Fruit fly (Drosophila melanogaster) whole organism, embryonic: ENCODE measurements around the gene Cpr64Ad.

Experiments used
- Awh ChIP-seq: fragments of 200-800 bp; sonication (Bioruptor generic); IDR thresholded peaks from 2 replicates; pipeline ENCODE4, ENCODE4 v1.3.6; 2022; ENCODE audit warnings: missing biosample characterization, missing genetic modification characterization
- BtbVII ChIP-seq: fragments of 200-800 bp; sonication (Bioruptor generic); optimal IDR thresholded peaks from 3 replicates; lab custom pipeline; 2017; ENCODE audit warnings: missing biosample characterization, mild to moderate bottlenecking, missing genetic modification characterization
- CG10147 ChIP-seq: fragments of 200-800 bp; sonication (Bioruptor generic); optimal IDR thresholded peaks from 2 replicates; lab custom pipeline; 2019; ENCODE audit warnings: missing biosample characterization, mild to moderate bottlenecking, missing genetic modification characterization, moderate library complexity
- CG10543 ChIP-seq: fragments of 200-800 bp; sonication (Bioruptor generic); optimal IDR thresholded peaks from 3 replicates; lab custom pipeline; 2017; ENCODE audit warnings: missing biosample characterization, mild to moderate bottlenecking, missing genetic modification characterization, moderate library complexity
- CG12219 ChIP-seq: fragments of 200-800 bp; sonication (Bioruptor generic); optimal IDR thresholded peaks from 3 replicates; lab custom pipeline; 2018; ENCODE audit warnings: missing biosample characterization, mild to moderate bottlenecking, missing genetic modification characterization
- CG15269 ChIP-seq: fragments of 200-800 bp; sonication (Bioruptor generic); optimal IDR thresholded peaks from 2 replicates; lab custom pipeline; 2018; ENCODE audit warnings: missing biosample characterization, mild to moderate bottlenecking, missing genetic modification characterization, moderate library complexity
- CG1529 ChIP-seq: fragments of 200-800 bp; sonication (Bioruptor generic); optimal IDR thresholded peaks from 3 replicates; lab custom pipeline; 2018; ENCODE audit warnings: missing biosample characterization, missing genetic modification characterization
- CG15601 ChIP-seq: fragments of 200-800 bp; sonication (Bioruptor generic); optimal IDR thresholded peaks from 3 replicates; lab custom pipeline; 2019; ENCODE audit warnings: missing biosample characterization, mild to moderate bottlenecking, missing genetic modification characterization, moderate library complexity
- CG17385 ChIP-seq: fragments of 200-800 bp; sonication (Bioruptor generic); optimal IDR thresholded peaks from 3 replicates; lab custom pipeline; 2018; ENCODE audit warnings: missing biosample characterization, mild to moderate bottlenecking, missing genetic modification characterization
- CG18011 ChIP-seq: fragments of 200-800 bp; sonication (Bioruptor generic); optimal IDR thresholded peaks from 2 replicates; lab custom pipeline; 2017; ENCODE audit warnings: missing biosample characterization, missing genetic modification characterization, mild to moderate bottlenecking, moderate library complexity, missing genotype
- CG2116 ChIP-seq: fragments of 200-800 bp; sonication (Bioruptor generic); optimal IDR thresholded peaks from 3 replicates; lab custom pipeline; 2018; ENCODE audit warnings: missing biosample characterization, mild to moderate bottlenecking, missing genetic modification characterization
- CG2678 ChIP-seq: fragments of 200-800 bp; sonication (Bioruptor generic); optimal IDR thresholded peaks from 3 replicates; lab custom pipeline; 2019; ENCODE audit warnings: missing biosample characterization, mild to moderate bottlenecking, missing genetic modification characterization, moderate library complexity
- CG42726 ChIP-seq: fragments of 200-800 bp; sonication (Bioruptor generic); IDR thresholded peaks from 2 replicates; pipeline ENCODE4 v1.3.6; 2022; ENCODE audit warnings: missing biosample characterization, missing genetic modification characterization; ENCODE audit not compliant: partially characterized antibody
- CG4282 ChIP-seq: fragments of 200-800 bp; sonication (Bioruptor generic); optimal IDR thresholded peaks from 2 replicates; lab custom pipeline; 2016; ENCODE audit warnings: missing biosample characterization, missing genetic modification characterization
- CG43689 ChIP-seq: fragments of 200-800 bp; sonication (Bioruptor generic); IDR thresholded peaks from 2 replicates; pipeline ENCODE4 v1.3.6; 2022; ENCODE audit warnings: missing biosample characterization, missing genetic modification characterization
- CG4820 ChIP-seq: fragments of 200-800 bp; sonication (Bioruptor generic); optimal IDR thresholded peaks from 3 replicates; lab custom pipeline; 2016; ENCODE audit warnings: missing biosample characterization, missing genetic modification characterization
- CG6765 ChIP-seq: fragments of 200-800 bp; sonication (Bioruptor generic); optimal IDR thresholded peaks from 3 replicates; lab custom pipeline; 2017; ENCODE audit warnings: missing biosample characterization, mild to moderate bottlenecking, missing genetic modification characterization
- CG8089 ChIP-seq: fragments of 200-800 bp; sonication (Bioruptor generic); optimal IDR thresholded peaks from 3 replicates; lab custom pipeline; 2016; ENCODE audit warnings: missing biosample characterization, missing genetic modification characterization
- CG9215 ChIP-seq: fragments of 200-800 bp; sonication (Bioruptor generic); IDR thresholded peaks from 2 replicates; pipeline ENCODE4 v1.3.6; 2022; ENCODE audit warnings: missing biosample characterization, missing genetic modification characterization
- CG9727 ChIP-seq: fragments of 200-800 bp; sonication (Bioruptor generic); optimal IDR thresholded peaks from 3 replicates; lab custom pipeline; 2017; ENCODE audit warnings: missing biosample characterization, mild to moderate bottlenecking, missing genetic modification characterization
- CTCF ChIP-seq: fragments of 200-800 bp; sonication (Bioruptor generic); optimal IDR thresholded peaks from 2 replicates; lab custom pipeline; 2017; ENCODE audit warnings: missing biosample characterization, mild to moderate bottlenecking, missing genetic modification characterization, moderate library complexity
- E2f1 ChIP-seq: fragments of 200-800 bp; sonication (Bioruptor generic); IDR thresholded peaks from 2 replicates; pipeline ENCODE4 v1.3.6; 2022; ENCODE audit warnings: missing biosample characterization, missing genetic modification characterization
- Eip74EF ChIP-seq, 2 experiments: fragments of 200-800 bp in 1 of 2; fragments of >200 bp in 1 of 2; sonication (Bioruptor generic) in 1 of 2; optimal IDR thresholded peaks; 2 replicates each; lab custom pipeline; 2017 to 2019; ENCODE audit warnings: missing biosample characterization in 2 of 2, missing genetic modification characterization in 2 of 2, mild to moderate bottlenecking in 1 of 2, moderate library complexity in 1 of 2
- Ets97D ChIP-seq: fragments of 200-800 bp; sonication (Bioruptor generic); optimal IDR thresholded peaks from 3 replicates; lab custom pipeline; 2016; ENCODE audit warnings: missing biosample characterization, missing genetic modification characterization
- Fer1 ChIP-seq: fragments of 200-800 bp; sonication (Bioruptor generic); optimal IDR thresholded peaks from 2 replicates; lab custom pipeline; 2017; ENCODE audit warnings: missing biosample characterization, mild to moderate bottlenecking, missing genetic modification characterization
- Hand ChIP-seq: fragments of 200-800 bp; sonication (Bioruptor generic); optimal IDR thresholded peaks from 2 replicates; lab custom pipeline; 2017; ENCODE audit warnings: mild to moderate bottlenecking, missing biosample characterization, missing genetic modification reagents, missing genetic modification characterization
- Kr ChIP-seq: fragments of 200-800 bp; sonication (Bioruptor generic); optimal IDR thresholded peaks from 2 replicates; lab custom pipeline; 2017; ENCODE audit warnings: missing biosample characterization, mild to moderate bottlenecking, missing genetic modification characterization
- Myb ChIP-seq: fragments of 200-800 bp; sonication (Bioruptor generic); optimal IDR thresholded peaks from 2 replicates; lab custom pipeline; 2016; ENCODE audit warnings: missing biosample characterization, missing genetic modification characterization
- Nf-YA ChIP-seq: fragments of 200-800 bp; sonication (Bioruptor generic); IDR thresholded peaks from 2 replicates; pipeline ENCODE4 v1.3.6; 2022; ENCODE audit warnings: missing biosample characterization, missing genetic modification characterization
- Poxn ChIP-seq: fragments of 200-800 bp; sonication (Bioruptor generic); IDR thresholded peaks from 2 replicates; pipeline ENCODE4 v1.3.6; 2022; ENCODE audit warnings: missing biosample characterization, missing genetic modification characterization
- Stat92E ChIP-seq, 3 experiments: fragments of >200 bp in 2 of 3; fragments of 200-800 bp in 1 of 3; sonication (Bioruptor generic) in 1 of 3; optimal IDR thresholded peaks; 2 replicates each; lab custom pipeline; 2017 to 2019; ENCODE audit warnings: missing biosample characterization in 3 of 3, missing genetic modification characterization in 3 of 3, mild to moderate bottlenecking in 1 of 3, moderate library complexity in 1 of 3
- Taf1 ChIP-seq: fragments of 200-800 bp; sonication (Bioruptor generic); IDR thresholded peaks from 2 replicates; pipeline ENCODE4 v1.3.6; 2022; ENCODE audit warnings: missing biosample characterization, missing genetic modification characterization
- al ChIP-seq: fragments of 200-800 bp; sonication (Bioruptor generic); IDR thresholded peaks from 2 replicates; pipeline ENCODE4 v1.3.6; 2022; ENCODE audit warnings: missing biosample characterization, missing genetic modification characterization
- aop ChIP-seq: fragments of 200-800 bp; sonication (Bioruptor generic); IDR thresholded peaks from 2 replicates; pipeline ENCODE4 v1.3.6; 2022; ENCODE audit warnings: missing biosample characterization, missing genetic modification characterization
- bcd ChIP-seq: fragments of 200-800 bp; sonication (Bioruptor generic); optimal IDR thresholded peaks from 2 replicates; lab custom pipeline; 2017; ENCODE audit warnings: missing biosample characterization, mild to moderate bottlenecking, missing genetic modification characterization
- en ChIP-seq: fragments of 200-800 bp; sonication (Bioruptor generic); optimal IDR thresholded peaks from 2 replicates; lab custom pipeline; 2016; ENCODE audit warnings: missing biosample characterization, missing genetic modification characterization
- gfzf ChIP-seq: fragments of 200-800 bp; sonication (Bioruptor generic); optimal IDR thresholded peaks from 2 replicates; lab custom pipeline; 2016; ENCODE audit warnings: missing biosample characterization, mild to moderate bottlenecking, missing genetic modification characterization, moderate library complexity
- hb ChIP-seq: fragments of 200-800 bp; sonication (Bioruptor generic); IDR thresholded peaks from 3 replicates; pipeline ENCODE4 v1.3.6; 2022; ENCODE audit warnings: missing biosample characterization, missing genetic modification characterization; ENCODE audit not compliant: partially characterized antibody
- hbn ChIP-seq: fragments of 200-800 bp; sonication (Bioruptor generic); IDR thresholded peaks from 2 replicates; pipeline ENCODE4 v1.3.6; 2022; ENCODE audit warnings: missing biosample characterization, missing genetic modification characterization; ENCODE audit not compliant: partially characterized antibody
- jigr1 ChIP-seq: fragments of 200-800 bp; sonication (Bioruptor generic); IDR thresholded peaks from 3 replicates; pipeline ENCODE4 v1.3.6; 2022; ENCODE audit warnings: missing biosample characterization, missing genetic modification characterization
- ken ChIP-seq: fragments of 200-800 bp; sonication (Bioruptor generic); IDR thresholded peaks from 3 replicates; pipeline ENCODE4 v1.3.6; 2022; ENCODE audit warnings: missing biosample characterization, missing genetic modification characterization
- lab ChIP-seq: fragments of 200-800 bp; sonication (Bioruptor generic); optimal IDR thresholded peaks from 3 replicates; lab custom pipeline; 2017; ENCODE audit warnings: missing biosample characterization, missing genetic modification characterization, mild to moderate bottlenecking, moderate library complexity, missing genetic modification reagents
- pb ChIP-seq: fragments of 200-800 bp; sonication (Bioruptor generic); optimal IDR thresholded peaks from 3 replicates; lab custom pipeline; 2016; ENCODE audit warnings: missing biosample characterization, missing genetic modification characterization
- phol ChIP-seq: fragments of 200-800 bp; sonication (Bioruptor generic); optimal IDR thresholded peaks from 3 replicates; lab custom pipeline; 2018; ENCODE audit warnings: missing biosample characterization, mild to moderate bottlenecking, missing genetic modification characterization, moderate library complexity
- pnt ChIP-seq: fragments of 200-800 bp; sonication (Bioruptor generic); optimal IDR thresholded peaks from 3 replicates; lab custom pipeline; 2016; ENCODE audit warnings: missing biosample characterization, missing genetic modification characterization
- pzg ChIP-seq: fragments of 200-800 bp; sonication (Bioruptor generic); optimal IDR thresholded peaks from 3 replicates; lab custom pipeline; 2018; ENCODE audit warnings: missing biosample characterization, mild to moderate bottlenecking, missing genetic modification characterization, moderate library complexity
- sqz ChIP-seq: fragments of 200-800 bp; sonication (Bioruptor generic); optimal IDR thresholded peaks from 3 replicates; lab custom pipeline; 2018; ENCODE audit warnings: missing biosample characterization, mild to moderate bottlenecking, missing genetic modification characterization
- sug ChIP-seq: fragments of 200-800 bp; optimal IDR thresholded peaks from 2 replicates; lab custom pipeline; 2019; ENCODE audit warnings: missing biosample characterization, mild to moderate bottlenecking, missing genetic modification characterization, moderate library complexity
- tll ChIP-seq, 2 experiments: fragments of 200-800 bp in 1 of 2; fragments of >200 bp in 1 of 2; sonication (Bioruptor generic) in 1 of 2; optimal IDR thresholded peaks; 2 replicates each; lab custom pipeline; 2017 to 2019; ENCODE audit warnings: missing biosample characterization in 2 of 2, missing genetic modification characterization in 2 of 2, mild to moderate bottlenecking in 1 of 2, moderate library complexity in 1 of 2
- trh ChIP-seq: fragments of 200-800 bp; sonication (Bioruptor generic); optimal IDR thresholded peaks from 2 replicates; lab custom pipeline; 2016; ENCODE audit warnings: missing biosample characterization, missing genetic modification characterization
- vnd ChIP-seq: fragments of 200-800 bp; sonication (Bioruptor generic); IDR thresholded peaks from 3 replicates; pipeline ENCODE4 v1.3.6; 2022; ENCODE audit warnings: missing biosample characterization, missing genetic modification characterization; ENCODE audit not compliant: partially characterized antibody

Gene Cpr64Ad

dm6 chr3L:4186659-4187058 is 28.5 kb upstream of the Cpr64Ad start, which contains the start of gene VhaM9.7-c (continued):
- TF ChIP-seq CG12219 (GFP tag; lab: Kevin White, UChicago): no peak
- no peak for TF ChIP-seq aop
- TF ChIP-seq hb (GFP tag; lab: Robert Waterston, UW): no peak
- TF ChIP-seq CG10147 (GFP tag; lab: Kevin White, UChicago): no peak
- TF ChIP-seq Eip74EF (GFP tag; optimal IDR thresholded peaks at IDR 0.05; lab: Kevin White, UChicago): no peak
- no peak for TF ChIP-seq al (GFP tag; lab: Robert Waterston, UW)
- TF ChIP-seq gfzf: peak; percentile 81
- no peak for TF ChIP-seq ken (GFP tag; lab: Robert Waterston, UW)
- TF ChIP-seq pb (GFP tag; lab: Kevin White, UChicago): no peak
- TF ChIP-seq BtbVII (GFP tag; lab: Kevin White, UChicago): no peak
- TF ChIP-seq CG15269: no peak
- TF ChIP-seq CG1529 (GFP tag; lab: Kevin White, UChicago): no peak
- no peak for TF ChIP-seq CG4820 (GFP tag; lab: Kevin White, UChicago)
- peak; percentile 69 for TF ChIP-seq pzg (GFP tag; lab: Kevin White, UChicago)
- no peak for TF ChIP-seq Nf-YA
- no peak for TF ChIP-seq jigr1 (GFP tag; lab: Robert Waterston, UW)
- peak; percentile 63 for TF ChIP-seq lab (GFP tag; lab: Kevin White, UChicago)
- no peak for TF ChIP-seq CG43689 (GFP tag; lab: Robert Waterston, UW)
- TF ChIP-seq CG15601 (tag; lab: Kevin White, UChicago): peak; percentile 9
- peak; percentile 11 for TF ChIP-seq Fer1 (GFP tag; lab: Kevin White, UChicago)
- no peak for TF ChIP-seq CG9215 (GFP tag; lab: Robert Waterston, UW)
- TF ChIP-seq CG18011: no peak
- peak; percentile 6 for TF ChIP-seq sqz (GFP tag; lab: Kevin White, UChicago)
- TF ChIP-seq Kr (GFP tag; lab: Kevin White, UChicago): no peak
- peak; percentile 67 for TF ChIP-seq Myb (GFP tag; lab: Kevin White, UChicago)
- no peak for TF ChIP-seq en (GFP tag; lab: Kevin White, UChicago)
- no peak for TF ChIP-seq CG42726 (GFP tag; lab: Robert Waterston, UW)
- no peak for TF ChIP-seq CG2116 (GFP tag; lab: Kevin White, UChicago)
- no peak for TF ChIP-seq CG10543
- TF ChIP-seq phol: peak; percentile 39
- TF ChIP-seq Hand (GFP tag; lab: Kevin White, UChicago): no peak
- peak; percentile 17 for TF ChIP-seq bcd (GFP tag; lab: Kevin White, UChicago)
- no peak for TF ChIP-seq CTCF
- no peak for TF ChIP-seq Awh (GFP tag; lab: Robert Waterston, UW)
- TF ChIP-seq vnd (GFP tag; lab: Robert Waterston, UW): no peak
- TF ChIP-seq hbn (GFP tag; lab: Robert Waterston, UW): peak; percentile 45; the same call in 1 of the 2 replicates
- TF ChIP-seq CG6765 (GFP tag; lab: Kevin White, UChicago): no peak
- peak; percentile 65 for TF ChIP-seq Ets97D (GFP tag; lab: Kevin White, UChicago)
- no peak for TF ChIP-seq pnt (GFP tag; lab: Kevin White, UChicago)
- no peak for TF ChIP-seq tll (GFP tag; optimal IDR thresholded peaks at IDR 0.05; lab: Kevin White, UChicago)
- TF ChIP-seq CG2678 (tag; lab: Kevin White, UChicago): no peak
- no peak for TF ChIP-seq CG9727 (GFP tag; lab: Kevin White, UChicago)
- no peak for TF ChIP-seq Poxn (GFP tag; lab: Robert Waterston, UW)
- peak; percentile 19 for TF ChIP-seq CG8089 (GFP tag; lab: Kevin White, UChicago)
- no peak for TF ChIP-seq E2f1 (GFP tag; lab: Robert Waterston, UW)
- TF ChIP-seq trh (GFP tag; lab: Kevin White, UChicago): no peak
- TF ChIP-seq sug (tag; lab: Kevin White, UChicago): peak; percentile 26
- TF ChIP-seq Taf1: no peak
- TF ChIP-seq Stat92E (GFP tag; optimal IDR thresholded peaks at IDR 0.05; lab: Kevin White, UChicago): peak in 1 of 3 experiments; percentile 33
- TF ChIP-seq CG4282: no peak
- peak; percentile 56 for TF ChIP-seq CG17385 (GFP tag; lab: Kevin White, UChicago)
